Fruit fly (Drosophila melanogaster) whole organism, embryonic: ENCODE results near the gene Hs2st.
A peak's percentile ranks its signal among the peaks of the same experiment; 100 is the strongest.

Source experiments
- Bgb ChIP-seq: fragments of 200-800 bp; sonication (Bioruptor generic); IDR thresholded peaks from 2 replicates; pipeline ENCODE4 v1.3.6; 2022; ENCODE audit warnings: missing biosample characterization, missing genetic modification characterization; ENCODE audit not compliant: partially characterized antibody
- BtbVII ChIP-seq: fragments of 200-800 bp; sonication (Bioruptor generic); optimal IDR thresholded peaks from 3 replicates; lab custom pipeline; 2017; ENCODE audit warnings: missing biosample characterization, mild to moderate bottlenecking, missing genetic modification characterization
- CG1024 ChIP-seq: fragments of 200-800 bp; sonication (Bioruptor generic); IDR thresholded peaks from 2 replicates; pipeline ENCODE4 v1.3.6; 2022; ENCODE audit warnings: missing biosample characterization, missing genetic modification characterization
- CG11456 ChIP-seq: fragments of 200-800 bp; sonication (Bioruptor generic); IDR thresholded peaks from 3 replicates; pipeline ENCODE4 v1.3.6; 2022; ENCODE audit warnings: missing biosample characterization, missing genetic modification characterization
- CG12236 ChIP-seq: fragments of 200-800 bp; sonication (Bioruptor generic); optimal IDR thresholded peaks from 2 replicates; lab custom pipeline; 2016; ENCODE audit warnings: missing biosample characterization, missing genetic modification characterization
- CG14441 ChIP-seq: fragments of 200-800 bp; sonication (Bioruptor generic); IDR thresholded peaks from 2 replicates; pipeline ENCODE4 v1.3.6; 2022; ENCODE audit warnings: missing biosample characterization, missing genetic modification characterization
- CG15696 ChIP-seq: fragments of 200-800 bp; sonication (Bioruptor generic); optimal IDR thresholded peaks from 2 replicates; lab custom pipeline; 2019; ENCODE audit warnings: missing biosample characterization, mild to moderate bottlenecking, missing genetic modification characterization, moderate library complexity
- CG17568 ChIP-seq: fragments of 200-800 bp; sonication (Bioruptor generic); optimal IDR thresholded peaks from 2 replicates; lab custom pipeline; 2018; ENCODE audit warnings: missing biosample characterization, mild to moderate bottlenecking, missing genetic modification characterization, moderate library complexity
- CG2116 ChIP-seq: fragments of 200-800 bp; sonication (Bioruptor generic); optimal IDR thresholded peaks from 3 replicates; lab custom pipeline; 2018; ENCODE audit warnings: missing biosample characterization, mild to moderate bottlenecking, missing genetic modification characterization
- CG34376 ChIP-seq: fragments of 200-800 bp; sonication (Bioruptor generic); optimal IDR thresholded peaks from 2 replicates; lab custom pipeline; 2018; ENCODE audit warnings: missing biosample characterization, mild to moderate bottlenecking, missing genetic modification characterization
- CG4328 ChIP-seq: fragments of 200-800 bp; sonication (Bioruptor generic); optimal IDR thresholded peaks from 3 replicates; lab custom pipeline; 2017; ENCODE audit warnings: missing biosample characterization, missing genetic modification reagents, missing genetic modification characterization
- CG4404 ChIP-seq: fragments of 200-800 bp; sonication (Bioruptor generic); IDR thresholded peaks from 2 replicates; pipeline ENCODE4 v1.3.6; 2022; ENCODE audit warnings: missing biosample characterization, missing genetic modification characterization
- CG7357 ChIP-seq: fragments of 200-800 bp; sonication (Bioruptor generic); IDR thresholded peaks from 3 replicates; pipeline ENCODE4 v1.3.6; 2022; ENCODE audit warnings: missing biosample characterization, missing genetic modification characterization
- CG7839 ChIP-seq: fragments of 200-800 bp; sonication (Bioruptor generic); optimal IDR thresholded peaks from 3 replicates; lab custom pipeline; 2018; ENCODE audit warnings: missing biosample characterization, mild to moderate bottlenecking, missing genetic modification characterization, moderate library complexity
- CG8924 ChIP-seq: fragments of 200-800 bp; optimal IDR thresholded peaks from 3 replicates; lab custom pipeline; 2019; ENCODE audit warnings: missing biosample characterization, mild to moderate bottlenecking, missing genetic modification characterization, moderate library complexity
- CG9876 ChIP-seq: fragments of 200-800 bp; sonication (Bioruptor generic); optimal IDR thresholded peaks from 2 replicates; lab custom pipeline; 2016; ENCODE audit warnings: missing biosample characterization, missing genetic modification characterization
- CrebB ChIP-seq: fragments of 200-800 bp; sonication (Bioruptor generic); optimal IDR thresholded peaks from 3 replicates; lab custom pipeline; 2018; ENCODE audit warnings: missing biosample characterization, mild to moderate bottlenecking, missing genetic modification characterization
- Dek ChIP-seq: fragments of 200-800 bp; sonication (Bioruptor generic); optimal IDR thresholded peaks from 3 replicates; lab custom pipeline; 2019; ENCODE audit warnings: missing biosample characterization, mild to moderate bottlenecking, missing genetic modification characterization, moderate library complexity
- ERR ChIP-seq: fragments of 200-800 bp; sonication (Bioruptor generic); optimal IDR thresholded peaks from 2 replicates; lab custom pipeline; 2016; ENCODE audit warnings: missing biosample characterization, missing genetic modification characterization
- Gsc ChIP-seq: fragments of 200-800 bp; sonication (Bioruptor generic); IDR thresholded peaks from 2 replicates; pipeline ENCODE4 v1.3.6; 2022; ENCODE audit warnings: missing biosample characterization, missing genetic modification characterization
- Gug ChIP-seq: fragments of 200-800 bp; sonication (Bioruptor generic); IDR thresholded peaks from 4 replicates; pipeline ENCODE4 v1.3.6; 2022; ENCODE audit warnings: missing biosample characterization, missing genetic modification characterization
- HLH3B ChIP-seq: fragments of 200-800 bp; sonication (Bioruptor generic); IDR thresholded peaks from 2 replicates; pipeline ENCODE4 v1.3.6; 2022; ENCODE audit warnings: missing biosample characterization, missing genetic modification characterization
- Lhr ChIP-seq: fragments of 200-800 bp; sonication (Bioruptor generic); optimal IDR thresholded peaks from 3 replicates; lab custom pipeline; 2017; ENCODE audit warnings: mild to moderate bottlenecking, missing biosample characterization, missing genetic modification reagents, missing genetic modification characterization
- Mes4 ChIP-seq: fragments of 200-800 bp; sonication (Bioruptor generic); optimal IDR thresholded peaks from 2 replicates; lab custom pipeline; 2016; ENCODE audit warnings: missing biosample characterization, missing genetic modification characterization
- Myb ChIP-seq: fragments of 200-800 bp; sonication (Bioruptor generic); optimal IDR thresholded peaks from 2 replicates; lab custom pipeline; 2016; ENCODE audit warnings: missing biosample characterization, missing genetic modification characterization
- Neu2 ChIP-seq: fragments of 200-800 bp; sonication (Bioruptor generic); optimal IDR thresholded peaks from 3 replicates; lab custom pipeline; 2016; ENCODE audit warnings: missing biosample characterization, missing genetic modification characterization, borderline replicate concordance
- Spps ChIP-seq: fragments of 200-800 bp; sonication (Bioruptor generic); optimal IDR thresholded peaks from 2 replicates; lab custom pipeline; 2018; ENCODE audit warnings: missing biosample characterization, mild to moderate bottlenecking, missing genetic modification characterization
- crc ChIP-seq: fragments of 200-800 bp; sonication (Bioruptor generic); optimal IDR thresholded peaks from 2 replicates; lab custom pipeline; 2016; ENCODE audit warnings: missing biosample characterization, missing genetic modification characterization
- crol ChIP-seq: fragments of 200-800 bp; sonication (Bioruptor generic); IDR thresholded peaks from 2 replicates; pipeline ENCODE4 v1.3.6; 2022; ENCODE audit warnings: missing biosample characterization, missing genetic modification characterization
- disco-r ChIP-seq: fragments of 200-800 bp; sonication (Bioruptor generic); optimal IDR thresholded peaks from 2 replicates; lab custom pipeline; 2016; ENCODE audit warnings: missing biosample characterization, missing genetic modification characterization
- dm ChIP-seq: fragments of 200-800 bp; sonication (Bioruptor generic); optimal IDR thresholded peaks from 3 replicates; lab custom pipeline; 2016; ENCODE audit warnings: missing biosample characterization, missing genetic modification characterization
- eyg ChIP-seq: fragments of 200-800 bp; sonication (Bioruptor generic); optimal IDR thresholded peaks from 3 replicates; lab custom pipeline; 2016; ENCODE audit warnings: missing biosample characterization, missing genetic modification characterization
- gce ChIP-seq: fragments of 200-800 bp; sonication (Bioruptor generic); IDR thresholded peaks from 3 replicates; pipeline ENCODE4 v1.3.6; 2022; ENCODE audit warnings: missing biosample characterization, missing genetic modification characterization
- gsb-n ChIP-seq: fragments of 200-800 bp; sonication (Bioruptor generic); optimal IDR thresholded peaks from 3 replicates; lab custom pipeline; 2018; ENCODE audit warnings: missing biosample characterization, mild to moderate bottlenecking, missing genetic modification characterization
- hb ChIP-seq: fragments of 200-800 bp; sonication (Bioruptor generic); IDR thresholded peaks from 3 replicates; pipeline ENCODE4 v1.3.6; 2022; ENCODE audit warnings: missing biosample characterization, missing genetic modification characterization; ENCODE audit not compliant: partially characterized antibody
- hkb ChIP-seq, 2 experiments: fragments of 200-800 bp in 1 of 2; fragments of >200 bp in 1 of 2; sonication (Bioruptor generic) in 1 of 2; IDR thresholded peaks in 1 of 2; optimal IDR thresholded peaks in 1 of 2; 2 replicates each; pipeline versions ENCODE4 v1.3.6 to Lab custom; 2017 to 2022; ENCODE audit warnings: missing biosample characterization in 1 of 2, missing genetic modification characterization in 1 of 2
- nau ChIP-seq: fragments of 200-800 bp; sonication (Bioruptor generic); optimal IDR thresholded peaks from 3 replicates; lab custom pipeline; 2017; ENCODE audit warnings: missing biosample characterization, mild to moderate bottlenecking, missing genetic modification characterization, missing genetic modification reagents
- p53 ChIP-seq: fragments of 200-800 bp; sonication (Bioruptor generic); optimal IDR thresholded peaks from 2 replicates; lab custom pipeline; 2016; ENCODE audit warnings: missing biosample characterization, missing genetic modification characterization
- psq ChIP-seq: fragments of 200-800 bp; sonication (Bioruptor generic); optimal IDR thresholded peaks from 2 replicates; lab custom pipeline; 2017; ENCODE audit warnings: missing biosample characterization, missing genetic modification characterization
- sc ChIP-seq, 3 experiments: fragments of >200 bp in 2 of 3; fragments of 200-800 bp in 1 of 3; sonication (Bioruptor generic) in 1 of 3; optimal IDR thresholded peaks; 2 replicates in 2 of 3; 3 replicates in 1 of 3; lab custom pipeline; 2017; ENCODE audit warnings: mild to moderate bottlenecking in 1 of 3, missing biosample characterization in 1 of 3, missing genetic modification characterization in 1 of 3, missing genetic modification reagents in 1 of 3
- sd ChIP-seq: fragments of 200-800 bp; sonication (Bioruptor generic); optimal IDR thresholded peaks from 3 replicates; lab custom pipeline; 2018; ENCODE audit warnings: missing biosample characterization, mild to moderate bottlenecking, missing genetic modification characterization, moderate library complexity
- seq ChIP-seq: fragments of 200-800 bp; sonication (Bioruptor generic); IDR thresholded peaks from 2 replicates; pipeline ENCODE4 v1.3.6; 2022; ENCODE audit warnings: missing biosample characterization, missing genetic modification characterization
- slbo ChIP-seq: fragments of 200-800 bp; sonication (Bioruptor generic); IDR thresholded peaks from 2 replicates; pipeline ENCODE4 v1.3.6; 2022; ENCODE audit warnings: missing biosample characterization, missing genetic modification characterization
- slp2 ChIP-seq: fragments of 200-800 bp; sonication (Bioruptor generic); optimal IDR thresholded peaks from 2 replicates; lab custom pipeline; 2016; ENCODE audit warnings: missing biosample characterization, missing genetic modification characterization
- sna ChIP-seq: fragments of 200-800 bp; sonication (Bioruptor generic); IDR thresholded peaks from 2 replicates; pipeline ENCODE4 v1.3.6; 2022; ENCODE audit warnings: missing biosample characterization, missing genetic modification characterization; ENCODE audit not compliant: partially characterized antibody
- trem ChIP-seq: fragments of 200-800 bp; optimal IDR thresholded peaks from 3 replicates; lab custom pipeline; 2019; ENCODE audit warnings: missing biosample characterization, mild to moderate bottlenecking, missing genetic modification characterization, moderate library complexity
- unpg ChIP-seq: fragments of 200-800 bp; sonication (Bioruptor generic); optimal IDR thresholded peaks from 3 replicates; lab custom pipeline; 2018; ENCODE audit warnings: missing biosample characterization, mild to moderate bottlenecking, missing genetic modification characterization, moderate library complexity
- zen2 ChIP-seq: fragments of 200-800 bp; sonication (Bioruptor generic); IDR thresholded peaks from 3 replicates; pipeline ENCODE4 v1.3.6; 2022; ENCODE audit warnings: missing biosample characterization, missing genetic modification characterization; ENCODE audit not compliant: partially characterized antibody
- zfh2 ChIP-seq: fragments of 200-800 bp; sonication (Bioruptor generic); optimal IDR thresholded peaks from 2 replicates; lab custom pipeline; 2016; ENCODE audit warnings: missing biosample characterization, missing genetic modification characterization

Gene Hs2st

DNA sequence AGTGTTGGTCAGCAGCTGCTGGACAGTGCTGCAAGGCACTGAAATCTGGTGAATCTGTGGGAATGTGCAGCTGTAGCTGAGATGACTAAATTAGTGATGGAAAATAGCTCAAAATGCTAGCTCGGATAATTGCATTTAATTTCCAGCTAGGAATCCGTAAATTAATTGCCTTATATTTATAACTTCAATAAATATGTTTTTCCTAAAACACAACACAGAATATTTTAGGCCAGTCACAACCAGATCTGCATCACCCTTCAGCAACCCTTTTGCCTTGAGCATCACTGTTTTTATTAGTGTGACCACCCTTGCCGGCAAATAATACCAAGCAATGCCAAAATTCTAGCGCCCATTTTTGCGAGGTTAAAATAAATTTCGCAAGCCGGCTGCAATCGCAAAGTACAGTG, at the start of gene Hs2st (continued):
- TF ChIP-seq CG34376 = peak; percentile 86
- TF ChIP-seq hb = no peak
- peak; percentile 83 for TF ChIP-seq trem (tag; lab: Kevin White, UChicago)
- TF ChIP-seq BtbVII = peak; percentile 79
- TF ChIP-seq psq (GFP tag; lab: Kevin White, UChicago) = peak; percentile 83
- peak; percentile 91 for TF ChIP-seq CG7839 (tag; lab: Kevin White, UChicago)
- TF ChIP-seq Lhr (GFP tag; lab: Kevin White, UChicago) = peak; percentile 92
- peak; percentile 89 for TF ChIP-seq CG2116 (GFP tag; lab: Kevin White, UChicago)
- TF ChIP-seq sc (optimal IDR thresholded peaks at IDR 0.05; lab: Kevin White, UChicago) = no peak
- TF ChIP-seq sc (GFP tag; optimal IDR thresholded peaks at IDR 0.05; lab: Kevin White, UChicago) = peak; percentile 81
- TF ChIP-seq sna (GFP tag; lab: Robert Waterston, UW) = no peak; the same call in 1 of the 2 replicates
- TF ChIP-seq crc = peak; percentile 85
- TF ChIP-seq CG11456 (GFP tag; lab: Robert Waterston, UW) = peak; percentile 91
- TF ChIP-seq CG15696 = peak; percentile 91
- TF ChIP-seq Bgb (GFP tag; lab: Robert Waterston, UW) = 0 out of 2 replicates have a peak, but pooled peaks have one; percentile 17
- TF ChIP-seq Neu2 (GFP tag; lab: Kevin White, UChicago) = peak; percentile 72
- peak; percentile 89 for TF ChIP-seq unpg
- peak; percentile 87 for TF ChIP-seq ERR (GFP tag; lab: Kevin White, UChicago)
- TF ChIP-seq CG14441 (GFP tag; lab: Robert Waterston, UW) = peak; percentile 95
- peak; percentile 89 for TF ChIP-seq CG4328 (GFP tag; lab: Kevin White, UChicago)
- TF ChIP-seq seq (GFP tag; lab: Robert Waterston, UW) = peak; percentile 86
- peak; percentile 87 for TF ChIP-seq CG7357 (GFP tag; lab: Robert Waterston, UW)
- TF ChIP-seq CG9876 (GFP tag; lab: Kevin White, UChicago) = peak; percentile 93
- TF ChIP-seq CG8924 (tag; lab: Kevin White, UChicago) = peak; percentile 88
- TF ChIP-seq slbo (GFP tag; lab: Robert Waterston, UW) = peak; percentile 98
- TF ChIP-seq crol (GFP tag; lab: Robert Waterston, UW) = no peak; the same call in 1 of the 2 replicates
- peak; percentile 91 for TF ChIP-seq slp2 (GFP tag; lab: Kevin White, UChicago)
- peak; percentile 83 for TF ChIP-seq Mes4 (GFP tag; lab: Kevin White, UChicago)
- TF ChIP-seq Myb (GFP tag; lab: Kevin White, UChicago) = peak; percentile 85
- peak; percentile 96 for TF ChIP-seq CG4404
- TF ChIP-seq eyg (GFP tag; lab: Kevin White, UChicago) = peak; percentile 84
- TF ChIP-seq Gsc (GFP tag; lab: Robert Waterston, UW) = peak; percentile 87
- peak; percentile 80 for TF ChIP-seq CrebB (tag; lab: Kevin White, UChicago)
- TF ChIP-seq dm (GFP tag; lab: Kevin White, UChicago) = peak; percentile 89
- peak; percentile 98 for TF ChIP-seq zfh2
- TF ChIP-seq sd (tag; lab: Kevin White, UChicago) = peak; percentile 98
- peak; percentile 86 for TF ChIP-seq HLH3B (GFP tag; lab: Robert Waterston, UW)
- TF ChIP-seq gsb-n (tag; lab: Kevin White, UChicago) = no peak
- peak; percentile 88 for TF ChIP-seq p53 (GFP tag; lab: Kevin White, UChicago)
- no peak for TF ChIP-seq zen2 (GFP tag; lab: Robert Waterston, UW)
- TF ChIP-seq CG1024 (GFP tag; lab: Robert Waterston, UW) = peak; percentile 59; the same call in 1 of the 2 replicates
- peak; percentile 57; the same call in 1 of the 3 replicates for TF ChIP-seq gce (GFP tag; lab: Robert Waterston, UW)
- peak; percentile 79 for TF ChIP-seq Spps (tag; lab: Kevin White, UChicago)
- TF ChIP-seq CG12236 = peak; percentile 84
- peak; percentile 93 for TF ChIP-seq Gug
- no peak for TF ChIP-seq nau (GFP tag; lab: Kevin White, UChicago)
- TF ChIP-seq disco-r (GFP tag; lab: Kevin White, UChicago) = peak; percentile 87
- peak; percentile 83 for TF ChIP-seq Dek (tag; lab: Kevin White, UChicago)
- TF ChIP-seq hkb (optimal IDR thresholded peaks at IDR 0.05; lab: Kevin White, UChicago) = peak; percentile 97
- TF ChIP-seq hkb (GFP tag; IDR thresholded peaks at IDR 0.05; lab: Robert Waterston, UW) = peak; percentile 82
- TF ChIP-seq CG17568 (GFP tag; lab: Kevin White, UChicago) = no peak
